Fruit fly (Drosophila melanogaster) Kc167 (cell line): ENCODE measurements around the gene Ctl2.

Experiments used
- Sin3A ChIP-seq: fragments of >200 bp; optimal IDR thresholded peaks from 2 replicates; lab custom pipeline; 2018; ENCODE audit warnings: missing external identifiers
- h ChIP-seq: fragments of >200 bp; optimal IDR thresholded peaks from 3 replicates; lab custom pipeline; 2018; ENCODE audit warnings: missing external identifiers
- psq ChIP-seq: fragments of >200 bp; optimal IDR thresholded peaks from 2 replicates; lab custom pipeline; 2017; ENCODE audit warnings: missing external identifiers
- ttk ChIP-seq: sonication (Bioruptor generic); optimal IDR thresholded peaks from 2 replicates; lab custom pipeline; 2017; ENCODE audit warnings: missing external identifiers

DNA sequence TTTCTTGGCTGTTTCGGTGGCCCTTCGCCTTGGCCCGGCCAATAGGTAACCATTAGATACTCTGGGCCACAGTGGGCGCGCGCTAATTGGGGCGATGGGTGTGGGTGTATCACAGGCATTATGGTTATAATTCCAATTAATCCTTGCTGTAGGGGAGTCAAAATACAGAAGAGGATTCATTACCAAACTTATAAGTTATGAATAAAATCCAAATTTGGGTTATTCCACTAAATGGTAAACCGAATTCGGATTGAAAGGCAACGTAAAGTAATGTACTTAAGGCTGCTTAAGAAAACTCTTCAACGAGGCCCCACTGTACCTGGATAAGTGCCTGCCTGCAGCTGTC, 33.5 kb upstream of the Ctl2 start:
- TF ChIP-seq ttk (lab: Kevin White, UChicago) (no peak), Sin3A (lab: Kevin White, UChicago) (no peak), h (lab: Kevin White, UChicago) (no peak), psq (lab: Kevin White, UChicago) (no peak)
